Worm (Caenorhabditis elegans): ENCODE data around the gene clec-182.

- no peak for TF ChIP-seq pqm-1 (tag; optimal IDR thresholded peaks at IDR 0.05)
- no peak for TF ChIP-seq mxl-3 (GFP tag; optimal IDR thresholded peaks at IDR 0.05)
- TF ChIP-seq nhr-11 (tag; optimal IDR thresholded peaks at IDR 0.05), result no peak
- TF ChIP-seq fos-1 (tag; optimal IDR thresholded peaks at IDR 0.05), result no peak
- no peak for TF ChIP-seq nhr-28 (tag; optimal IDR thresholded peaks at IDR 0.05)
- TF ChIP-seq unc-62 (GFP tag; optimal IDR thresholded peaks at IDR 0.05 in 1 of 2), result no peak
- no peak for TF ChIP-seq unc-62 (tag; optimal IDR thresholded peaks at IDR 0.05)
- no peak for TF ChIP-seq mdl-1 (tag; optimal IDR thresholded peaks at IDR 0.05)
- TF ChIP-seq aly-2 (tag; optimal IDR thresholded peaks at IDR 0.05), result no peak
- no peak for TF ChIP-seq unc-130 (GFP tag; optimal IDR thresholded peaks at IDR 0.05)
- TF ChIP-seq duxl-1 (tag; optimal IDR thresholded peaks at IDR 0.05; ENCODE audit: poor library complexity), result no peak
These were observed 43.4 kb downstream of the clec-182 start, which contains the start of gene elli-1 for ce11 chrIV:8754727-8755126.
